Fruit fly (Drosophila melanogaster) whole organism, prepupa: ENCODE data around the gene CG9839.

Experiments used
- Blimp-1 ChIP-seq: fragments of 200-800 bp; sonication (Bioruptor generic); optimal IDR thresholded peaks from 3 replicates; lab custom pipeline; 2017; ENCODE audit warnings: missing biosample characterization, missing genetic modification characterization, mild to moderate bottlenecking, moderate library complexity, missing genetic modification reagents
- CG10631 ChIP-seq: fragments of 200-800 bp; sonication (Bioruptor generic); optimal IDR thresholded peaks from 2 replicates; lab custom pipeline; 2016; ENCODE audit warnings: missing biosample characterization, missing genetic modification characterization
- CG11762 ChIP-seq: fragments of 200-800 bp; sonication (Bioruptor generic); optimal IDR thresholded peaks from 3 replicates; lab custom pipeline; 2016; ENCODE audit warnings: missing biosample characterization, missing genetic modification characterization; ENCODE audit not compliant: insufficient read depth
- CG1621 ChIP-seq: fragments of 200-800 bp; sonication (Bioruptor generic); optimal IDR thresholded peaks from 3 replicates; lab custom pipeline; 2018; ENCODE audit warnings: missing biosample characterization, mild to moderate bottlenecking, missing genetic modification characterization
- CG3032 ChIP-seq: fragments of 200-800 bp; optimal IDR thresholded peaks from 2 replicates; lab custom pipeline; 2019; ENCODE audit warnings: missing biosample characterization, mild to moderate bottlenecking, missing genetic modification characterization, moderate library complexity
- CG31627 ChIP-seq: fragments of 200-800 bp; sonication (Bioruptor generic); optimal IDR thresholded peaks from 3 replicates; lab custom pipeline; 2016; ENCODE audit warnings: missing biosample characterization, missing genetic modification characterization
- CG6163 ChIP-seq: fragments of 200-800 bp; sonication (Bioruptor generic); IDR thresholded peaks from 3 replicates; pipeline ENCODE4 v1.3.6; 2022; ENCODE audit warnings: missing biosample characterization, missing genetic modification characterization
- CG6276 ChIP-seq: fragments of 200-800 bp; sonication (Bioruptor generic); optimal IDR thresholded peaks from 2 replicates; lab custom pipeline; 2017; ENCODE audit warnings: missing biosample characterization, mild to moderate bottlenecking, missing genetic modification characterization
- CG6808 ChIP-seq: fragments of 200-800 bp; sonication (Bioruptor generic); optimal IDR thresholded peaks from 3 replicates; lab custom pipeline; 2017; ENCODE audit warnings: missing biosample characterization, missing genetic modification characterization, mild to moderate bottlenecking, moderate library complexity, missing genetic modification reagents
- CG7368 ChIP-seq: fragments of 200-800 bp; sonication (Bioruptor generic); optimal IDR thresholded peaks from 3 replicates; lab custom pipeline; 2016; ENCODE audit warnings: missing biosample characterization, missing genetic modification characterization
- CG8119 ChIP-seq: fragments of 200-800 bp; sonication (Bioruptor generic); IDR thresholded peaks from 3 replicates; pipeline ENCODE4 v1.3.6; 2022; ENCODE audit warnings: missing biosample characterization, missing genetic modification characterization
- CG8319 ChIP-seq: fragments of 200-800 bp; sonication (Bioruptor generic); optimal IDR thresholded peaks from 3 replicates; lab custom pipeline; 2016; ENCODE audit warnings: missing biosample characterization, missing genetic modification characterization
- CG8632 ChIP-seq: fragments of 200-800 bp; sonication (Bioruptor generic); optimal IDR thresholded peaks from 3 replicates; lab custom pipeline; 2016; ENCODE audit warnings: missing biosample characterization, missing genetic modification characterization
- CG9139 ChIP-seq: fragments of 200-800 bp; sonication (Bioruptor generic); optimal IDR thresholded peaks from 3 replicates; lab custom pipeline; 2017; ENCODE audit warnings: missing biosample characterization, mild to moderate bottlenecking, missing genetic modification characterization
- Eip78C ChIP-seq: fragments of 200-800 bp; sonication (Bioruptor generic); peaks from one replicate; lab custom pipeline; 2016; ENCODE audit warnings: missing biosample characterization, missing genetic modification characterization
- Hr38 ChIP-seq: sonication (Bioruptor generic); optimal IDR thresholded peaks from 2 replicates; lab custom pipeline; 2016; ENCODE audit warnings: missing biosample characterization, missing genetic modification characterization
- Hr39 ChIP-seq: fragments of 200-800 bp; sonication (Bioruptor generic); optimal IDR thresholded peaks from 2 replicates; lab custom pipeline; 2016; ENCODE audit warnings: missing biosample characterization, missing genetic modification characterization
- Hr4 ChIP-seq: fragments of 200-800 bp; sonication (Bioruptor generic); optimal IDR thresholded peaks from 3 replicates; lab custom pipeline; 2016; ENCODE audit warnings: missing biosample characterization, missing genetic modification characterization
- OdsH ChIP-seq: fragments of 200-800 bp; sonication (Bioruptor generic); optimal IDR thresholded peaks from 3 replicates; lab custom pipeline; 2016; ENCODE audit warnings: missing biosample characterization, missing genetic modification characterization
- Sox102F ChIP-seq: fragments of 200-800 bp; sonication (Bioruptor generic); optimal IDR thresholded peaks from 2 replicates; lab custom pipeline; 2016; ENCODE audit warnings: missing biosample characterization, mild to moderate bottlenecking, missing genetic modification characterization
- Sox14 ChIP-seq: fragments of 200-800 bp; sonication (Bioruptor generic); optimal IDR thresholded peaks from 3 replicates; lab custom pipeline; 2016; ENCODE audit warnings: missing biosample characterization, missing genetic modification characterization
- cyc ChIP-seq: fragments of 200-800 bp; sonication (Bioruptor generic); optimal IDR thresholded peaks from 3 replicates; lab custom pipeline; 2016; ENCODE audit warnings: missing biosample characterization, missing genetic modification characterization
- eg ChIP-seq: fragments of 200-800 bp; sonication (Bioruptor generic); IDR thresholded peaks from 3 replicates; pipeline ENCODE4 v1.3.6; 2022; ENCODE audit warnings: missing biosample characterization, missing genetic modification characterization
- fkh ChIP-seq: fragments of 200-800 bp; sonication (Bioruptor generic); optimal IDR thresholded peaks from 3 replicates; lab custom pipeline; 2017; ENCODE audit warnings: missing biosample characterization, mild to moderate bottlenecking, missing genetic modification characterization, moderate library complexity
- lz ChIP-seq: fragments of 200-800 bp; sonication (Bioruptor generic); optimal IDR thresholded peaks from 3 replicates; lab custom pipeline; 2016; ENCODE audit warnings: missing biosample characterization, missing genetic modification characterization
- salr ChIP-seq, 2 experiments: fragments of 200-800 bp; sonication (Bioruptor generic); optimal IDR thresholded peaks; 3 replicates each; lab custom pipeline; 2016 to 2018; ENCODE audit warnings: missing biosample characterization in 2 of 2, missing genetic modification characterization in 2 of 2, mild to moderate bottlenecking in 1 of 2
- ss ChIP-seq, 2 experiments: fragments of 200-800 bp; sonication (Bioruptor generic); optimal IDR thresholded peaks; 2 replicates in 1 of 2; 3 replicates in 1 of 2; lab custom pipeline; 2017 to 2018; ENCODE audit warnings: mild to moderate bottlenecking in 2 of 2, missing biosample characterization in 2 of 2, missing genetic modification characterization in 2 of 2, moderate library complexity in 1 of 2
- vri ChIP-seq: fragments of 200-800 bp; sonication (Bioruptor generic); optimal IDR thresholded peaks from 3 replicates; lab custom pipeline; 2016; ENCODE audit warnings: missing biosample characterization, mild to moderate bottlenecking, missing genetic modification characterization

CG9839 gene

dm6 chr3R:8846154-8846648 is 40.6 kb upstream of the CG9839 start (continued):
- TF ChIP-seq CG6808 (peak; percentile 43), CG10631 (GFP tag; lab: Kevin White, UChicago) (no peak), CG6163 (GFP tag; lab: Robert Waterston, UW) (peak; percentile 80), Hr39 (GFP tag; lab: Kevin White, UChicago) (no peak), Eip78C (GFP tag; lab: Kevin White, UChicago) (peak; percentile 73), CG3032 (tag; lab: Kevin White, UChicago) (no peak), lz (GFP tag; lab: Kevin White, UChicago) (no peak), OdsH (no peak), fkh (GFP tag; lab: Kevin White, UChicago) (peak; percentile 98), Sox102F (GFP tag; lab: Kevin White, UChicago) (peak; percentile 39), CG31627 (GFP tag; lab: Kevin White, UChicago) (no peak), ss (GFP tag; optimal IDR thresholded peaks at IDR 0.05; lab: Kevin White, UChicago) (peak in 1 of 2 experiments; percentile 64), Blimp-1 (GFP tag; lab: Kevin White, UChicago) (no peak), CG8632 (GFP tag; lab: Kevin White, UChicago) (peak; percentile 19), Hr4 (GFP tag; lab: Kevin White, UChicago) (no peak), cyc (GFP tag; lab: Kevin White, UChicago) (no peak), CG7368 (GFP tag; lab: Kevin White, UChicago) (no peak), CG8319 (GFP tag; lab: Kevin White, UChicago) (no peak), Sox14 (GFP tag; lab: Kevin White, UChicago) (peak; percentile 0), Hr38 (no peak), CG9139 (GFP tag; lab: Kevin White, UChicago) (peak; percentile 80)

- TF ChIP-seq fkh (GFP tag; lab: Kevin White, UChicago), result peak; percentile 12
- no peak for TF ChIP-seq CG8632 (GFP tag; lab: Kevin White, UChicago)
- peak; percentile 64 for TF ChIP-seq vri (GFP tag; lab: Kevin White, UChicago)
These were observed 39.4 kb upstream of the CG9839 start for dm6 chr3R:8844955-8845354.

dm6 chr3R:8843942-8844637 is 38.5 kb upstream of the CG9839 start:
- no peak for TF ChIP-seq salr (GFP tag; optimal IDR thresholded peaks at IDR 0.05; lab: Kevin White, UChicago)

- TF ChIP-seq fkh (GFP tag; lab: Kevin White, UChicago) (no peak), eg (GFP tag; lab: Robert Waterston, UW) (peak; percentile 8; the same call in 1 of the 3 replicates), OdsH (no peak), CG11762 (GFP tag; lab: Kevin White, UChicago) (no peak), Eip78C (GFP tag; lab: Kevin White, UChicago) (no peak), CG31627 (GFP tag; lab: Kevin White, UChicago) (no peak)
- TF ChIP-seq, all 60 proteins: peak for 1
These were observed 35.9 kb upstream of the CG9839 start for dm6 chr3R:8841533-8841932.

- TF ChIP-seq CG6276 (GFP tag; lab: Kevin White, UChicago), result no peak
- no peak for TF ChIP-seq CG8119
- no peak for TF ChIP-seq CG1621 (tag; lab: Kevin White, UChicago)
- no peak for TF ChIP-seq salr (GFP tag; optimal IDR thresholded peaks at IDR 0.05; lab: Kevin White, UChicago)
- TF ChIP-seq CG9139 (GFP tag; lab: Kevin White, UChicago), result no peak
- TF ChIP-seq CG31627 (GFP tag; lab: Kevin White, UChicago), result no peak
- TF ChIP-seq CG8319 (GFP tag; lab: Kevin White, UChicago), result no peak
- TF ChIP-seq, all 60 proteins: peak for 0
These were observed 35.4 kb upstream of the CG9839 start for dm6 chr3R:8841038-8841437.
